Fruit fly (Drosophila melanogaster) whole organism, adult: ENCODE results near the gene CG31174.

Experiments used
- CG14711 ChIP-seq: fragments of 200-800 bp; sonication (Bioruptor generic); optimal IDR thresholded peaks from 2 replicates; lab custom pipeline; 2018; ENCODE audit warnings: missing biosample characterization, mild to moderate bottlenecking, missing genetic modification characterization, moderate library complexity
- CG5204 ChIP-seq: fragments of 200-800 bp; sonication (Bioruptor generic); optimal IDR thresholded peaks from 2 replicates; lab custom pipeline; 2016; ENCODE audit warnings: missing biosample characterization, missing genetic modification characterization
- CG7101 ChIP-seq: fragments of 200-800 bp; sonication (Bioruptor generic); optimal IDR thresholded peaks from 2 replicates; lab custom pipeline; 2018; ENCODE audit warnings: missing biosample characterization, mild to moderate bottlenecking, missing genetic modification characterization, moderate library complexity
- Clk ChIP-seq: fragments of 200-800 bp; sonication (Bioruptor generic); optimal IDR thresholded peaks from 2 replicates; lab custom pipeline; 2017; ENCODE audit warnings: missing biosample characterization, missing genetic modification characterization
- Crg-1 ChIP-seq: fragments of 200-800 bp; sonication (Bioruptor generic); optimal IDR thresholded peaks from 2 replicates; lab custom pipeline; 2016; ENCODE audit warnings: missing biosample characterization, missing genetic modification characterization
- Hr96 ChIP-seq: fragments of 200-800 bp; sonication (Bioruptor generic); optimal IDR thresholded peaks from 2 replicates; lab custom pipeline; 2016; ENCODE audit warnings: missing biosample characterization, missing genetic modification characterization
- Mnt ChIP-seq: fragments of 200-800 bp; sonication (Bioruptor generic); optimal IDR thresholded peaks from 2 replicates; lab custom pipeline; 2016; ENCODE audit warnings: missing biosample characterization, mild to moderate bottlenecking, missing genetic modification characterization
- bab1 ChIP-seq: fragments of 200-800 bp; sonication (Bioruptor generic); optimal IDR thresholded peaks from 3 replicates; lab custom pipeline; 2019; ENCODE audit warnings: missing biosample characterization, mild to moderate bottlenecking, missing genetic modification characterization, moderate library complexity
- kay ChIP-seq: fragments of 200-800 bp; sonication (Bioruptor generic); peaks from one replicate; lab custom pipeline; 2016; ENCODE audit warnings: missing biosample characterization, missing genetic modification characterization, borderline replicate concordance
- pad ChIP-seq: fragments of 200-800 bp; sonication (Bioruptor generic); optimal IDR thresholded peaks from 3 replicates; lab custom pipeline; 2017; ENCODE audit warnings: missing biosample characterization, missing genetic modification characterization, mild to moderate bottlenecking, moderate library complexity, missing genetic modification reagents
- tj ChIP-seq: fragments of 200-800 bp; sonication (Bioruptor generic); optimal IDR thresholded peaks from 3 replicates; lab custom pipeline; 2017; ENCODE audit warnings: missing biosample characterization, mild to moderate bottlenecking, missing genetic modification characterization, moderate library complexity

DNA sequence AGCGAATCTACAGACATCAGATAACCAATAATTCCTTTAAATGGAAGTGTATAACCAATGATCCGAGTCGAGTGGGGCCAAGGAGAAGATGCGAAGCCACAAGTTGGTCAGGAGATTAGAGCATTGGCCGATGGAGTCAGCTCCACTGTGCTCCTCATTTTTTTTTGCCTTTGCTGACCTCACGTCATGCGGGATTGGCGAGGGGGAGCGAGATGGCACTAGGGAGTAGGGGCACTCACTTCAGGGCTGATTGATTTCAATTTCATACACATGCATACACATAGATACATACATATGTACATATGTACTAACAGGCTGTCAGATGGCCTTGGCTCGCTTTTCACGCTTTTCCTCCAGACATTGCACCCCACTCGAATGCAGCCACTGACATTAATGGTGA, 21.0 kb downstream of the CG31174 start:
- TF ChIP-seq Mnt (GFP tag; lab: Kevin White, UChicago) (no peak), CG7101 (no peak), Crg-1 (GFP tag; lab: Kevin White, UChicago) (no peak), tj (GFP tag; lab: Kevin White, UChicago) (no peak), Hr96 (GFP tag; lab: Kevin White, UChicago) (no peak), bab1 (no peak), kay (GFP tag; lab: Kevin White, UChicago) (no peak), CG14711 (tag; lab: Kevin White, UChicago) (no peak), Clk (GFP tag; lab: Kevin White, UChicago) (no peak), CG5204 (no peak), pad (GFP tag; lab: Kevin White, UChicago) (no peak)
